Worm (Caenorhabditis elegans) whole organism, midembryonic: Measurements from ENCODE around the gene srh-298.
"Not testable (repeated sequence)": the region's sequence is repeated elsewhere in the genome, so short reads cannot be mapped to it uniquely, and the experiment has no call there.

Experiments
- T22C8.4 ChIP-seq: fragments of 200-800 bp; sonication (Bioruptor generic); IDR thresholded peaks from 2 replicates; pipeline ENCODE4 v1.3.6; 2022; ENCODE audit warnings: missing genetic modification characterization, missing compliant biosample characterization
- cog-1 ChIP-seq: sonication (generic microtip); optimal IDR thresholded peaks from 2 replicates; lab custom pipeline; 2016; ENCODE audit warnings: missing genetic modification characterization, missing compliant biosample characterization
- flt-1 ChIP-seq: fragments of 200-800 bp; sonication (Bioruptor generic); IDR thresholded peaks from 2 replicates; pipeline ENCODE4 v1.3.6; 2022; ENCODE audit warnings: missing genetic modification characterization, missing compliant biosample characterization
- klf-2 ChIP-seq: fragments of 200-800 bp; sonication (Bioruptor generic); conservative IDR thresholded peaks from 2 replicates; pipeline ENCODE4 v1.3.6; 2022; ENCODE audit warnings: missing genetic modification reagents, missing genetic modification characterization, missing compliant biosample characterization
- med-1 ChIP-seq: sonication (generic microtip); optimal IDR thresholded peaks from 2 replicates; lab custom pipeline; 2017; ENCODE audit warnings: missing genetic modification characterization, mild to moderate bottlenecking, missing compliant biosample characterization, antibody characterized with exemption, missing genetic modification reagents; ENCODE audit not compliant: insufficient read depth
- ref-1 ChIP-seq: fragments of 200-800 bp; sonication (Bioruptor generic); conservative IDR thresholded peaks from 2 replicates; pipeline ENCODE4 v1.3.6; 2022; ENCODE audit warnings: missing genetic modification reagents, missing genetic modification characterization, missing compliant biosample characterization
- tab-1 ChIP-seq: fragments of 200-800 bp; sonication (Bioruptor generic); IDR thresholded peaks from 2 replicates; pipeline ENCODE4 v1.3.6; 2022; ENCODE audit warnings: missing genetic modification characterization, missing compliant biosample characterization
- ztf-23 ChIP-seq: fragments of 200-800 bp; sonication (Bioruptor generic); IDR thresholded peaks from 2 replicates; pipeline ENCODE4 v1.3.6; 2022; ENCODE audit warnings: missing genetic modification reagents, missing genetic modification characterization, missing compliant biosample characterization
- ztf-29 ChIP-seq: fragments of 200-800 bp; sonication (Bioruptor generic); IDR thresholded peaks from 2 replicates; pipeline ENCODE4 v1.3.6; 2022; ENCODE audit warnings: missing genetic modification reagents, missing genetic modification characterization, missing compliant biosample characterization

Gene srh-298

ce11 chrV:17824610-17825009 lies 5.9 kb downstream of the srh-298 start, which contains the start of gene srh-301:
srh-301 (plus strand) TSS chrV:17824910.
- no peak for TF ChIP-seq ztf-29
- TF ChIP-seq med-1 (GFP tag; lab: Kevin White, UChicago): no peak
- no peak for TF ChIP-seq T22C8.4 (GFP tag; lab: Robert Waterston, UW)
- TF ChIP-seq tab-1 (GFP tag; lab: Robert Waterston, UW): no peak
- TF ChIP-seq ztf-23 (GFP tag; lab: Robert Waterston, UW): no peak
- no peak for TF ChIP-seq ref-1 (GFP tag; lab: Robert Waterston, UW)
- TF ChIP-seq cog-1: no peak
- TF ChIP-seq flt-1 (GFP tag; lab: Robert Waterston, UW): no peak
- TF ChIP-seq klf-2: no peak

- TF ChIP-seq T22C8.4 (GFP tag; lab: Robert Waterston, UW) (no peak), flt-1 (GFP tag; lab: Robert Waterston, UW) (no peak), cog-1 (no peak), ref-1 (GFP tag; lab: Robert Waterston, UW) (no peak)
These were observed 9.6 kb downstream of the srh-298 start, which contains the start of gene srh-304 for ce11 chrV:17828310-17828709. srh-304 (plus strand) TSS chrV:17828610.

- TF ChIP-seq ztf-23 (GFP tag; lab: Robert Waterston, UW) (no peak), med-1 (GFP tag; lab: Kevin White, UChicago) (no peak), ztf-29 (no peak), cog-1 (no peak), tab-1 (GFP tag; lab: Robert Waterston, UW) (no peak)
These were observed 12.7 kb downstream of the srh-298 start, which contains the start of gene srh-303 for ce11 chrV:17831350-17831749. srh-303 (plus strand) TSS chrV:17831650.

ce11 chrV:17844106-17844505 lies 25.4 kb downstream of the srh-298 start, which contains the start of gene srh-286:
srh-286 (minus strand) TSS chrV:17844206.
- TF ChIP-seq cog-1 (no peak), T22C8.4 (GFP tag; lab: Robert Waterston, UW) (no peak), ztf-23 (GFP tag; lab: Robert Waterston, UW) (no peak), ref-1 (GFP tag; lab: Robert Waterston, UW) (no peak), ztf-29 (no peak), tab-1 (GFP tag; lab: Robert Waterston, UW) (no peak), flt-1 (GFP tag; lab: Robert Waterston, UW) (no peak), klf-2 (no peak), med-1 (GFP tag; lab: Kevin White, UChicago) (no peak)

- TF ChIP-seq tab-1 (GFP tag; lab: Robert Waterston, UW): no peak
- TF ChIP-seq T22C8.4 (GFP tag; lab: Robert Waterston, UW): no peak
- TF ChIP-seq klf-2: no peak
- TF ChIP-seq flt-1 (GFP tag; lab: Robert Waterston, UW): no peak
- TF ChIP-seq med-1 (GFP tag; lab: Kevin White, UChicago): no peak
- no peak for TF ChIP-seq ref-1 (GFP tag; lab: Robert Waterston, UW)
- no peak for TF ChIP-seq ztf-23 (GFP tag; lab: Robert Waterston, UW)
These were observed 26.8 kb downstream of the srh-298 start for ce11 chrV:17845370-17845967.

- TF ChIP-seq ztf-23 (GFP tag; lab: Robert Waterston, UW): no peak
These were observed 37.2 kb downstream of the srh-298 start, which contains the start of gene tcc-1 for ce11 chrV:17855889-17856288. tcc-1 (minus strand) TSS chrV:17855989.

- TF ChIP-seq ref-1 (GFP tag; lab: Robert Waterston, UW) (no peak), flt-1 (GFP tag; lab: Robert Waterston, UW) (no peak), T22C8.4 (GFP tag; lab: Robert Waterston, UW) (no peak), med-1 (GFP tag; lab: Kevin White, UChicago) (no peak), tab-1 (GFP tag; lab: Robert Waterston, UW) (no peak), cog-1 (no peak), klf-2 (no peak), ztf-23 (GFP tag; lab: Robert Waterston, UW) (no peak), ztf-29 (no peak)
These were observed 39.2 kb downstream of the srh-298 start for ce11 chrV:17857901-17858300.

- no peak for TF ChIP-seq flt-1 (GFP tag; lab: Robert Waterston, UW)
- no peak for TF ChIP-seq ztf-29
- no peak for TF ChIP-seq tab-1 (GFP tag; lab: Robert Waterston, UW)
- no peak for TF ChIP-seq T22C8.4 (GFP tag; lab: Robert Waterston, UW)
- TF ChIP-seq med-1 (GFP tag; lab: Kevin White, UChicago): no peak
- TF ChIP-seq ref-1 (GFP tag; lab: Robert Waterston, UW): no peak
- TF ChIP-seq cog-1: no peak
These were observed 40.4 kb downstream of the srh-298 start for ce11 chrV:17859065-17859464.

ce11 chrV:17859519-17859918 lies 40.9 kb downstream of the srh-298 start:
- TF ChIP-seq T22C8.4 (GFP tag; lab: Robert Waterston, UW) (no peak), cog-1 (no peak), ztf-23 (GFP tag; lab: Robert Waterston, UW) (no peak), ref-1 (GFP tag; lab: Robert Waterston, UW) (no peak), tab-1 (GFP tag; lab: Robert Waterston, UW) (no peak), flt-1 (GFP tag; lab: Robert Waterston, UW) (no peak), ztf-29 (no peak), med-1 (GFP tag; lab: Kevin White, UChicago) (no peak), klf-2 (no peak)

- TF ChIP-seq ref-1 (GFP tag; lab: Robert Waterston, UW); klf-2; ztf-29: not testable (repeated sequence)
These were observed 46.6 kb downstream of the srh-298 start, which contains the start of gene Y59A8A.8 for ce11 chrV:17865309-17865708. Y59A8A.8 (plus strand) TSS chrV:17865609.
